Worm (Caenorhabditis elegans): Measurements from ENCODE around the gene cima-1.

DNA sequence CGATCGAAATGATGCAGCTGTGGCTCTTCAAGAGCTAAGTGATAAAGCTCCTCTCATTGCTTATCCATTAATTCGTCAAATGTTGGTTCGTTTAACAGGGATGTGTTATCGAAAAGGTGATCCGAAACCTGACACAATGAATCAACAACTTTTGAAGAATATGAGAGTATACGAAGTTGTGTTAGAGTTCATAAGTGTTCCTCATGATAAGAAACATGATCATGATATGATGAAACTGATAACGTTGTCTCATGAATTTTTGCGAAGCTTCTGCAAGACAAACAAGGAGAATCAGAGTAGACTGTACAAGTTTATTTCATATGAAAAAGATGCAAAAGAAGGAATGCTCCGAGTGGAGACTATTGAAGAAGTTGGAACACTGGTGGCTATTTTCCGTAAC is 38.1 kb downstream of the cima-1 start:
- TF ChIP-seq W03F9.2 (tag; optimal IDR thresholded peaks at IDR 0.05): no peak
- TF ChIP-seq him-1 (tag; optimal IDR thresholded peaks at IDR 0.05): no peak

Measured in whole organism, L4/young adult.